Fruit fly (Drosophila melanogaster) whole organism, embryonic: Measurements from ENCODE around the gene Cyp4ac3.
A peak's percentile ranks its signal among the peaks of the same experiment; 100 is the strongest.

Source experiments
- Ada2b ChIP-seq: fragments of 200-800 bp; sonication (Bioruptor generic); IDR thresholded peaks from 2 replicates; pipeline ENCODE4 v1.3.6; 2022; ENCODE audit warnings: missing biosample characterization, missing genetic modification characterization
- Aef1 ChIP-seq: fragments of 200-800 bp; sonication (Bioruptor generic); IDR thresholded peaks from 3 replicates; pipeline ENCODE4 v1.3.6; 2022; ENCODE audit warnings: missing biosample characterization, missing genetic modification characterization
- Atf-2 ChIP-seq: fragments of 200-800 bp; sonication (Bioruptor generic); optimal IDR thresholded peaks from 2 replicates; lab custom pipeline; 2016; ENCODE audit warnings: missing biosample characterization, missing genetic modification characterization
- Atf6 ChIP-seq: fragments of 200-800 bp; sonication (Bioruptor generic); IDR thresholded peaks from 2 replicates; pipeline ENCODE4 v1.3.6; 2022; ENCODE audit warnings: missing biosample characterization, missing genetic modification characterization
- BEAF-32 ChIP-seq: fragments of 200-800 bp; sonication (Bioruptor generic); optimal IDR thresholded peaks from 3 replicates; lab custom pipeline; 2017; ENCODE audit warnings: missing biosample characterization, missing genetic modification characterization, mild to moderate bottlenecking, moderate library complexity, missing genetic modification reagents
- C15 ChIP-seq: fragments of 200-800 bp; sonication (Bioruptor generic); IDR thresholded peaks from 3 replicates; pipeline ENCODE4 v1.3.6; 2022; ENCODE audit warnings: missing biosample characterization, missing genetic modification characterization
- CG10979 ChIP-seq: fragments of 200-800 bp; sonication (Bioruptor generic); optimal IDR thresholded peaks from 2 replicates; lab custom pipeline; 2018; ENCODE audit warnings: missing biosample characterization, mild to moderate bottlenecking, missing genetic modification characterization, moderate library complexity
- CG11093 ChIP-seq: fragments of 200-800 bp; sonication (Bioruptor generic); IDR thresholded peaks from 3 replicates; pipeline ENCODE4 v1.3.6; 2022; ENCODE audit warnings: missing biosample characterization, missing genetic modification characterization
- CG12942 ChIP-seq: fragments of 200-800 bp; sonication (Bioruptor generic); optimal IDR thresholded peaks from 3 replicates; lab custom pipeline; 2016; ENCODE audit warnings: missing biosample characterization, missing genetic modification characterization
- CG1529 ChIP-seq: fragments of 200-800 bp; sonication (Bioruptor generic); optimal IDR thresholded peaks from 3 replicates; lab custom pipeline; 2018; ENCODE audit warnings: missing biosample characterization, missing genetic modification characterization
- CG16779 ChIP-seq: fragments of 200-800 bp; sonication (Bioruptor generic); IDR thresholded peaks from 2 replicates; pipeline ENCODE4 v1.3.6; 2022; ENCODE audit warnings: missing biosample characterization, missing genetic modification characterization
- CG16813 ChIP-seq: fragments of 200-800 bp; sonication (Bioruptor generic); IDR thresholded peaks from 3 replicates; pipeline ENCODE4 v1.3.6; 2022; ENCODE audit warnings: missing biosample characterization, missing genetic modification characterization; ENCODE audit not compliant: partially characterized antibody
- CG17328 ChIP-seq: fragments of 200-800 bp; sonication (Bioruptor generic); IDR thresholded peaks from 2 replicates; pipeline ENCODE4 v1.3.6; 2022; ENCODE audit warnings: missing biosample characterization, missing genetic modification characterization
- CG17829 ChIP-seq: fragments of 200-800 bp; optimal IDR thresholded peaks from 2 replicates; lab custom pipeline; 2019; ENCODE audit warnings: missing biosample characterization, mild to moderate bottlenecking, missing genetic modification characterization, moderate library complexity
- CG18476 ChIP-seq: fragments of 200-800 bp; sonication (Bioruptor generic); optimal IDR thresholded peaks from 2 replicates; lab custom pipeline; 2016; ENCODE audit warnings: missing biosample characterization, mild to moderate bottlenecking, missing genetic modification characterization
- CG30403 ChIP-seq: fragments of 200-800 bp; sonication (Bioruptor generic); optimal IDR thresholded peaks from 3 replicates; lab custom pipeline; 2016; ENCODE audit warnings: missing biosample characterization, missing genetic modification characterization
- CG31441 ChIP-seq: fragments of 200-800 bp; sonication (Bioruptor generic); IDR thresholded peaks from 2 replicates; pipeline ENCODE4 v1.3.6; 2022; ENCODE audit warnings: missing biosample characterization, missing genetic modification characterization
- CG34224 ChIP-seq: fragments of 200-800 bp; sonication (Bioruptor generic); IDR thresholded peaks from 3 replicates; pipeline ENCODE4 v1.3.6; 2022; ENCODE audit warnings: missing biosample characterization, missing genetic modification characterization; ENCODE audit not compliant: partially characterized antibody
- CG4854 ChIP-seq: fragments of 200-800 bp; sonication (Bioruptor generic); optimal IDR thresholded peaks from 2 replicates; lab custom pipeline; 2016; ENCODE audit warnings: missing biosample characterization, missing genetic modification characterization, inconsistent platforms
- CG7786 ChIP-seq: fragments of 200-800 bp; sonication (Bioruptor generic); optimal IDR thresholded peaks from 2 replicates; lab custom pipeline; 2016; ENCODE audit warnings: missing biosample characterization, missing genetic modification characterization
- CG8089 ChIP-seq: fragments of 200-800 bp; sonication (Bioruptor generic); optimal IDR thresholded peaks from 3 replicates; lab custom pipeline; 2016; ENCODE audit warnings: missing biosample characterization, missing genetic modification characterization
- CG8388 ChIP-seq: fragments of 200-800 bp; sonication (Bioruptor generic); optimal IDR thresholded peaks from 2 replicates; lab custom pipeline; 2019; ENCODE audit warnings: missing biosample characterization, mild to moderate bottlenecking, missing genetic modification characterization, moderate library complexity
- CG8765 ChIP-seq: fragments of 200-800 bp; sonication (Bioruptor generic); IDR thresholded peaks from 2 replicates; pipeline ENCODE4 v1.3.6; 2022; ENCODE audit warnings: missing biosample characterization, missing genetic modification characterization
- Dfd ChIP-seq, 2 experiments: fragments of >200 bp; optimal IDR thresholded peaks; 2 replicates each; lab custom pipeline; 2017; ENCODE audit warnings: missing biosample characterization in 2 of 2, missing genetic modification characterization in 2 of 2
- Doc2 ChIP-seq: fragments of 200-800 bp; sonication (Bioruptor generic); IDR thresholded peaks from 2 replicates; pipeline ENCODE4 v1.3.6; 2022; ENCODE audit warnings: missing biosample characterization, missing genetic modification characterization
- Eip74EF ChIP-seq, 2 experiments: fragments of 200-800 bp in 1 of 2; fragments of >200 bp in 1 of 2; sonication (Bioruptor generic) in 1 of 2; optimal IDR thresholded peaks; 2 replicates each; lab custom pipeline; 2017 to 2019; ENCODE audit warnings: missing biosample characterization in 2 of 2, missing genetic modification characterization in 2 of 2, mild to moderate bottlenecking in 1 of 2, moderate library complexity in 1 of 2
- Hey ChIP-seq: fragments of 200-800 bp; sonication (Bioruptor generic); optimal IDR thresholded peaks from 3 replicates; lab custom pipeline; 2018; ENCODE audit warnings: missing biosample characterization, mild to moderate bottlenecking, missing genetic modification characterization
- HmgZ ChIP-seq: fragments of 200-800 bp; sonication (Bioruptor generic); optimal IDR thresholded peaks from 2 replicates; lab custom pipeline; 2018; ENCODE audit warnings: missing biosample characterization, mild to moderate bottlenecking, missing genetic modification characterization
- MBD-R2 ChIP-seq: fragments of 200-800 bp; sonication (Bioruptor generic); IDR thresholded peaks from 2 replicates; pipeline ENCODE4 v1.3.6; 2022; ENCODE audit warnings: missing biosample characterization, missing genetic modification characterization
- Nf-YB ChIP-seq: fragments of 200-800 bp; sonication (Bioruptor generic); optimal IDR thresholded peaks from 3 replicates; lab custom pipeline; 2019; ENCODE audit warnings: missing biosample characterization, mild to moderate bottlenecking, missing genetic modification characterization, moderate library complexity
- Nf-YC ChIP-seq: fragments of 200-800 bp; optimal IDR thresholded peaks from 3 replicates; lab custom pipeline; 2019; ENCODE audit warnings: missing biosample characterization, mild to moderate bottlenecking, missing genetic modification characterization, moderate library complexity
- Oaz ChIP-seq: fragments of 200-800 bp; sonication (Bioruptor generic); IDR thresholded peaks from 2 replicates; pipeline ENCODE4 v1.3.6; 2022; ENCODE audit warnings: missing biosample characterization, missing genetic modification characterization
- Sin3A ChIP-seq: fragments of >200 bp; optimal IDR thresholded peaks from 2 replicates; lab custom pipeline; 2018
- Sry-δ ChIP-seq: fragments of 200-800 bp; sonication (Bioruptor generic); optimal IDR thresholded peaks from 2 replicates; lab custom pipeline; 2016; ENCODE audit warnings: missing biosample characterization, missing genetic modification characterization
- ac ChIP-seq: fragments of 200-800 bp; sonication (Bioruptor generic); optimal IDR thresholded peaks from 3 replicates; lab custom pipeline; 2017; ENCODE audit warnings: missing biosample characterization, mild to moderate bottlenecking, missing genetic modification characterization
- bab2 ChIP-seq: fragments of 200-800 bp; sonication (Bioruptor generic); optimal IDR thresholded peaks from 2 replicates; lab custom pipeline; 2016; ENCODE audit warnings: missing biosample characterization, missing genetic modification characterization
- bbx ChIP-seq: fragments of 200-800 bp; sonication (Bioruptor generic); IDR thresholded peaks from 2 replicates; pipeline ENCODE4 v1.3.6; 2022; ENCODE audit warnings: missing biosample characterization, missing genetic modification characterization; ENCODE audit not compliant: partially characterized antibody
- cato ChIP-seq: fragments of 200-800 bp; sonication (Bioruptor generic); optimal IDR thresholded peaks from 2 replicates; lab custom pipeline; 2016; ENCODE audit warnings: missing biosample characterization, missing genetic modification characterization, borderline replicate concordance
- caup ChIP-seq: fragments of 200-800 bp; sonication (Bioruptor generic); optimal IDR thresholded peaks from 3 replicates; lab custom pipeline; 2017; ENCODE audit warnings: missing biosample characterization, mild to moderate bottlenecking, missing genetic modification characterization, moderate library complexity; ENCODE audit not compliant: severe bottlenecking
- crp ChIP-seq, 2 experiments: fragments of 200-800 bp; sonication (Bioruptor generic); optimal IDR thresholded peaks; 2 replicates in 1 of 2; 3 replicates in 1 of 2; lab custom pipeline; 2017; ENCODE audit warnings: missing biosample characterization in 2 of 2, missing genetic modification characterization in 2 of 2, mild to moderate bottlenecking in 1 of 2, moderate library complexity in 1 of 2
- cwo ChIP-seq: fragments of 200-800 bp; sonication (Bioruptor generic); optimal IDR thresholded peaks from 3 replicates; lab custom pipeline; 2017; ENCODE audit warnings: missing biosample characterization, missing genetic modification characterization, mild to moderate bottlenecking, moderate library complexity, missing genetic modification reagents
- disco-r ChIP-seq: fragments of 200-800 bp; sonication (Bioruptor generic); optimal IDR thresholded peaks from 2 replicates; lab custom pipeline; 2016; ENCODE audit warnings: missing biosample characterization, missing genetic modification characterization
- dpn ChIP-seq, 2 experiments: fragments of 200-800 bp; sonication (Bioruptor generic); optimal IDR thresholded peaks; 3 replicates each; lab custom pipeline; 2016; ENCODE audit warnings: missing biosample characterization in 2 of 2, missing genetic modification characterization in 2 of 2
- fu2 ChIP-seq: fragments of 200-800 bp; sonication (Bioruptor generic); optimal IDR thresholded peaks from 2 replicates; lab custom pipeline; 2016; ENCODE audit warnings: missing biosample characterization, missing genetic modification characterization
- gcm ChIP-seq: fragments of 200-800 bp; sonication (Bioruptor generic); optimal IDR thresholded peaks from 2 replicates; lab custom pipeline; 2019; ENCODE audit warnings: missing biosample characterization, mild to moderate bottlenecking, missing genetic modification characterization, moderate library complexity
- gsb-n ChIP-seq: fragments of 200-800 bp; sonication (Bioruptor generic); optimal IDR thresholded peaks from 3 replicates; lab custom pipeline; 2018; ENCODE audit warnings: missing biosample characterization, mild to moderate bottlenecking, missing genetic modification characterization
- gt ChIP-seq: fragments of 200-800 bp; sonication (Bioruptor generic); IDR thresholded peaks from 2 replicates; pipeline ENCODE4 v1.3.6; 2022; ENCODE audit warnings: missing biosample characterization, missing genetic modification characterization
- h ChIP-seq: fragments of >200 bp; optimal IDR thresholded peaks from 2 replicates; lab custom pipeline; 2017
- phol ChIP-seq: fragments of 200-800 bp; sonication (Bioruptor generic); optimal IDR thresholded peaks from 3 replicates; lab custom pipeline; 2018; ENCODE audit warnings: missing biosample characterization, mild to moderate bottlenecking, missing genetic modification characterization, moderate library complexity
- psq ChIP-seq: fragments of 200-800 bp; sonication (Bioruptor generic); optimal IDR thresholded peaks from 2 replicates; lab custom pipeline; 2017; ENCODE audit warnings: missing biosample characterization, missing genetic modification characterization
- vfl ChIP-seq: fragments of 200-800 bp; sonication (Bioruptor generic); optimal IDR thresholded peaks from 2 replicates; lab custom pipeline; 2016; ENCODE audit warnings: missing biosample characterization, missing genetic modification characterization

Cyp4ac3 gene

DNA sequence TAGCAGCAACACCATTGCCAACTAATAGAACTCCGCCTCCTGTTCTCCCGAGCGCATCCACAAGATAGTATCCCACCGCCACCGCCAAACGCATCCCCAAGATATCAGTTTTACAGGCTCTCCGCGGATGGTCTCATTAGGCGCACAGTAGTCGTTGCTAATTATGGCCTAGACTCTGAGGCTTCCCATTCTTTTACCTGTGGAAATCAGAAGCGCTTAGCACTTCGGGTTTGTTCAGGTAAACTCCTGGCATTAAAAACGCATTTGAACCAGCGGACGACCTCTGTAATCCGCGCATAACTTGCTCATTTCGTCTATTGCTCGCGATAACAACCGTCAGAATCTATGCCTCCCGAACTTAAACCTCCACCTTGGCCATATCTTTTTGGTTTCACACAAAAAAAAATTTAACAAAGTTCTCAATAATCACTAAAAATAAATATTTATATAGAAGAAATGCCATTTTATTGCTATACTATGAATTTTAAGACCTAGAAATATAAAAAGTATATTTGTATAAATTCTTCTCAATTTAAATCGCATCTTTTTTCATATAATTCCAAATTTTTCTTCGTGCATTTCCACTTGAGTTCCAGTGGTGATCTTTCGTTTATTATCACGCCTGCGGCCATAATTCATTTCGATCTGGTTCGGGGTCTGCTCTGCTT is 30.3 kb upstream of the Cyp4ac3 start:
- no peak for TF ChIP-seq CG8765 (GFP tag; lab: Robert Waterston, UW)
- no peak for TF ChIP-seq BEAF-32 (GFP tag; lab: Kevin White, UChicago)
- TF ChIP-seq CG18476: peak; percentile 25
- no peak for TF ChIP-seq C15 (GFP tag; lab: Robert Waterston, UW)
- no peak for TF ChIP-seq Oaz (GFP tag; lab: Robert Waterston, UW)
- TF ChIP-seq gt (GFP tag; lab: Robert Waterston, UW): no peak
- no peak for TF ChIP-seq bab2 (GFP tag; lab: Kevin White, UChicago)
- TF ChIP-seq Atf6: no peak
- TF ChIP-seq fu2 (GFP tag; lab: Kevin White, UChicago): no peak
- TF ChIP-seq Eip74EF (GFP tag; optimal IDR thresholded peaks at IDR 0.05; lab: Kevin White, UChicago): peak in 1 of 2 experiments; percentile 57
- no peak for TF ChIP-seq disco-r
- TF ChIP-seq Aef1 (GFP tag; lab: Robert Waterston, UW): no peak
- no peak for TF ChIP-seq Sin3A
- TF ChIP-seq CG1529 (GFP tag; lab: Kevin White, UChicago): peak; percentile 59
- TF ChIP-seq Doc2: no peak
- peak; percentile 81 for TF ChIP-seq phol (tag; lab: Kevin White, UChicago)
- no peak for TF ChIP-seq caup
- TF ChIP-seq ac (GFP tag; lab: Kevin White, UChicago): peak; percentile 7
- no peak for TF ChIP-seq CG7786 (GFP tag; lab: Kevin White, UChicago)
- no peak for TF ChIP-seq Dfd (GFP tag; optimal IDR thresholded peaks at IDR 0.05; lab: Kevin White, UChicago)
- peak; percentile 26 for TF ChIP-seq CG12942
- no peak for TF ChIP-seq psq (GFP tag; lab: Kevin White, UChicago)
- TF ChIP-seq cato (GFP tag; lab: Kevin White, UChicago): peak; percentile 22
- TF ChIP-seq Hey: no peak
- no peak for TF ChIP-seq crp (GFP tag; optimal IDR thresholded peaks at IDR 0.05; lab: Kevin White, UChicago)
- TF ChIP-seq CG10979: peak; percentile 93
- TF ChIP-seq gsb-n: peak; percentile 93
- no peak for TF ChIP-seq h
- no peak for TF ChIP-seq CG34224
- peak; percentile 87 for TF ChIP-seq gcm (GFP tag; lab: Kevin White, UChicago)
- no peak for TF ChIP-seq vfl (GFP tag; lab: Kevin White, UChicago)
- no peak for TF ChIP-seq CG16813 (GFP tag; lab: Robert Waterston, UW)
- no peak for TF ChIP-seq cwo (GFP tag; lab: Kevin White, UChicago)
- no peak for TF ChIP-seq CG4854 (GFP tag; lab: Kevin White, UChicago)
- no peak for TF ChIP-seq Atf-2 (GFP tag; lab: Kevin White, UChicago)
- peak in 1 of 2 experiments; percentile 42 for TF ChIP-seq dpn (GFP tag; optimal IDR thresholded peaks at IDR 0.05; lab: Kevin White, UChicago)
- TF ChIP-seq CG8089 (GFP tag; lab: Kevin White, UChicago): no peak
- no peak for TF ChIP-seq MBD-R2 (GFP tag; lab: Robert Waterston, UW)
- peak; percentile 70; the same call in 1 of the 2 replicates for TF ChIP-seq CG17328
- no peak for TF ChIP-seq bbx
- no peak for TF ChIP-seq CG11093
- TF ChIP-seq CG31441 (GFP tag; lab: Robert Waterston, UW): peak; percentile 85
- TF ChIP-seq CG30403 (GFP tag; lab: Kevin White, UChicago): peak; percentile 55
- no peak for TF ChIP-seq CG16779 (GFP tag; lab: Robert Waterston, UW)
- TF ChIP-seq CG8388: peak; percentile 88
- TF ChIP-seq Ada2b (GFP tag; lab: Robert Waterston, UW): no peak
- peak; percentile 89 for TF ChIP-seq CG17829 (tag; lab: Kevin White, UChicago)
- no peak for TF ChIP-seq Nf-YC
- no peak for TF ChIP-seq HmgZ (tag; lab: Kevin White, UChicago)
- TF ChIP-seq Nf-YB (GFP tag; lab: Kevin White, UChicago): peak; percentile 36
- no peak for TF ChIP-seq Sry-δ
